Worm (Caenorhabditis elegans) whole organism, L1 larva: ENCODE data around the gene H41C03.2.

Experiments used
- C04F5.9 ChIP-seq: sonication (generic microtip); optimal IDR thresholded peaks from 2 replicates; lab custom pipeline; 2016; ENCODE audit warnings: missing genetic modification characterization, missing compliant biosample characterization
- C16A3.4 ChIP-seq: fragments of 150-350 bp; optimal IDR thresholded peaks from 2 replicates; lab custom pipeline; 2014; ENCODE audit warnings: missing biosample characterization, missing genetic modification characterization
- C34B4.2 ChIP-seq: sonication (generic microtip); optimal IDR thresholded peaks from 2 replicates; lab custom pipeline; 2017; ENCODE audit warnings: mild to moderate bottlenecking, missing genetic modification characterization, missing compliant biosample characterization
- aha-1 ChIP-seq: fragments of 150-350 bp; optimal IDR thresholded peaks from 2 replicates; lab custom pipeline; 2014; ENCODE audit warnings: missing biosample characterization, missing genetic modification characterization
- alr-1 ChIP-seq: fragments of 200-800 bp; sonication (Bioruptor generic); optimal IDR thresholded peaks from 2 replicates; lab custom pipeline; 2018; ENCODE audit warnings: borderline replicate concordance, mild to moderate bottlenecking, missing genetic modification characterization, missing compliant biosample characterization
- ama-1 ChIP-seq: fragments of 150-350 bp; optimal IDR thresholded peaks from 2 replicates; lab custom pipeline; 2014
- blmp-1 ChIP-seq: fragments of 150-350 bp; optimal IDR thresholded peaks from 2 replicates; lab custom pipeline; 2014; ENCODE audit warnings: missing biosample characterization, missing genetic modification characterization
- ceh-8 ChIP-seq: fragments of 200-800 bp; sonication (Bioruptor generic); optimal IDR thresholded peaks from 2 replicates; lab custom pipeline; 2018; ENCODE audit warnings: mild to moderate bottlenecking, missing genetic modification characterization, moderate library complexity, missing compliant biosample characterization
- ceh-90 ChIP-seq: sonication (generic microtip); optimal IDR thresholded peaks from 2 replicates; lab custom pipeline; 2016; ENCODE audit warnings: missing genetic modification characterization, missing compliant biosample characterization
- ces-1 ChIP-seq: fragments of 150-350 bp; optimal IDR thresholded peaks from 2 replicates; lab custom pipeline; 2014; ENCODE audit warnings: missing biosample characterization, missing genetic modification reagents, missing genetic modification characterization
- dsc-1 ChIP-seq: sonication (generic microtip); optimal IDR thresholded peaks from 2 replicates; lab custom pipeline; 2016; ENCODE audit warnings: mild to moderate bottlenecking, missing genetic modification characterization, missing compliant biosample characterization
- efl-1 ChIP-seq, 4 experiments: fragments of 150-350 bp; optimal IDR thresholded peaks in 3 of 4; peaks in 1 of 4; 1 replicate in 1 of 4; 2 replicates in 3 of 4; lab custom pipeline; 2014; ENCODE audit warnings: missing biosample characterization in 2 of 4, missing genetic modification characterization in 2 of 4, missing genetic modification reagents in 2 of 4
- egl-13 ChIP-seq: sonication (generic microtip); optimal IDR thresholded peaks from 2 replicates; lab custom pipeline; 2016; ENCODE audit warnings: missing genotype, missing genetic modification reagents, missing genetic modification characterization, missing compliant biosample characterization
- elt-2 ChIP-seq: sonication (generic microtip); optimal IDR thresholded peaks from 2 replicates; lab custom pipeline; 2016; ENCODE audit warnings: missing genetic modification characterization, mild to moderate bottlenecking, inconsistent platforms, missing compliant biosample characterization, missing genetic modification reagents
- elt-3 ChIP-seq, 6 experiments: fragments of 150-350 bp in 1 of 6; sonication (generic microtip); optimal IDR thresholded peaks; 2 replicates each; lab custom pipeline; 2017 to 2018; ENCODE audit warnings: missing biosample characterization in 6 of 6, missing genetic modification characterization in 6 of 6, inconsistent platforms in 1 of 6
- ets-5 ChIP-seq: fragments of 200-800 bp; sonication (Bioruptor generic); IDR thresholded peaks from 2 replicates; pipeline ENCODE4 v1.3.6; 2022; ENCODE audit warnings: missing genetic modification characterization, missing compliant biosample characterization
- fkh-10 ChIP-seq: sonication (generic microtip); optimal IDR thresholded peaks from 2 replicates; lab custom pipeline; 2017; ENCODE audit warnings: missing biosample characterization, missing genetic modification reagents, missing genetic modification characterization
- fkh-4 ChIP-seq: sonication (generic microtip); optimal IDR thresholded peaks from 2 replicates; lab custom pipeline; 2016; ENCODE audit warnings: missing compliant biosample characterization, missing genetic modification characterization, borderline replicate concordance
- fkh-8 ChIP-seq: sonication (generic microtip); optimal IDR thresholded peaks from 2 replicates; lab custom pipeline; 2016; ENCODE audit warnings: mild to moderate bottlenecking, missing genetic modification characterization, missing compliant biosample characterization
- fos-1 ChIP-seq: fragments of 150-350 bp; optimal IDR thresholded peaks from 2 replicates; lab custom pipeline; 2014; ENCODE audit warnings: missing biosample characterization, missing genetic modification characterization
- jun-1 ChIP-seq: fragments of 150-350 bp; optimal IDR thresholded peaks from 2 replicates; lab custom pipeline; 2014; ENCODE audit warnings: missing biosample characterization, missing genetic modification reagents, missing genetic modification characterization
- lin-14 ChIP-seq: fragments of 200-800 bp; sonication (Bioruptor generic); optimal IDR thresholded peaks from 2 replicates; lab custom pipeline; 2018; ENCODE audit warnings: mild to moderate bottlenecking, missing genetic modification characterization, moderate library complexity, missing compliant biosample characterization
- lin-35 ChIP-seq, 2 experiments: fragments of 150-350 bp; optimal IDR thresholded peaks; 2 replicates each; lab custom pipeline; 2014; ENCODE audit warnings: missing biosample characterization in 2 of 2, missing genetic modification characterization in 2 of 2, missing genetic modification reagents in 2 of 2
- mdl-1 ChIP-seq, 2 experiments: fragments of 150-350 bp; optimal IDR thresholded peaks; 2 replicates each; lab custom pipeline; 2014 to 2017; ENCODE audit warnings: missing biosample characterization in 2 of 2, missing genetic modification characterization in 2 of 2, inconsistent platforms in 1 of 2
- mep-1 ChIP-seq: fragments of 150-350 bp; optimal IDR thresholded peaks from 2 replicates; lab custom pipeline; 2014; ENCODE audit warnings: missing biosample characterization, missing genetic modification characterization
- nhr-11 ChIP-seq: fragments of 150-350 bp; optimal IDR thresholded peaks from 2 replicates; lab custom pipeline; 2014; ENCODE audit warnings: missing biosample characterization, missing genetic modification characterization
- nhr-12 ChIP-seq: sonication (generic microtip); optimal IDR thresholded peaks from 2 replicates; lab custom pipeline; 2017; ENCODE audit warnings: missing biosample characterization, missing genetic modification characterization
- nhr-71 ChIP-seq: sonication (generic microtip); optimal IDR thresholded peaks from 2 replicates; lab custom pipeline; 2016; ENCODE audit warnings: mild to moderate bottlenecking, missing genetic modification characterization, moderate library complexity, missing compliant biosample characterization
- nhr-76 ChIP-seq: sonication (generic microtip); optimal IDR thresholded peaks from 2 replicates; lab custom pipeline; 2017; ENCODE audit warnings: missing biosample characterization, missing genetic modification characterization
- nhr-77 ChIP-seq: fragments of 150-350 bp; optimal IDR thresholded peaks from 2 replicates; lab custom pipeline; 2014; ENCODE audit warnings: missing biosample characterization, missing genetic modification characterization
- pag-3 ChIP-seq: sonication (generic microtip); optimal IDR thresholded peaks from 2 replicates; lab custom pipeline; 2017; ENCODE audit warnings: missing genetic modification characterization, mild to moderate bottlenecking, missing compliant biosample characterization, antibody characterized with exemption, borderline replicate concordance; ENCODE audit not compliant: insufficient read depth
- rnt-1 ChIP-seq: sonication (generic microtip); optimal IDR thresholded peaks from 2 replicates; lab custom pipeline; 2016; ENCODE audit warnings: mild to moderate bottlenecking, missing genetic modification characterization, moderate library complexity, missing compliant biosample characterization
- snpc-4 ChIP-seq: fragments of 150-350 bp; optimal IDR thresholded peaks from 2 replicates; lab custom pipeline; 2014; ENCODE audit warnings: missing biosample characterization, missing genetic modification characterization
- snu-23 ChIP-seq: sonication (generic microtip); optimal IDR thresholded peaks from 2 replicates; lab custom pipeline; 2016; ENCODE audit warnings: missing genetic modification characterization, missing compliant biosample characterization
- sox-4 ChIP-seq: sonication (generic microtip); optimal IDR thresholded peaks from 2 replicates; lab custom pipeline; 2016; ENCODE audit warnings: missing genetic modification characterization, missing compliant biosample characterization
- swsn-7 ChIP-seq: sonication (generic microtip); optimal IDR thresholded peaks from 2 replicates; lab custom pipeline; 2016; ENCODE audit warnings: missing genetic modification characterization, missing compliant biosample characterization
- tbx-2 ChIP-seq: sonication (generic microtip); optimal IDR thresholded peaks from 2 replicates; lab custom pipeline; 2016; ENCODE audit warnings: missing genetic modification characterization, missing compliant biosample characterization
- unc-130 ChIP-seq: fragments of 150-350 bp; optimal IDR thresholded peaks from 2 replicates; lab custom pipeline; 2017; ENCODE audit warnings: missing biosample characterization, missing genetic modification characterization, inconsistent platforms
- unc-30 ChIP-seq: sonication (generic microtip); optimal IDR thresholded peaks from 2 replicates; lab custom pipeline; 2017; ENCODE audit warnings: missing biosample characterization, missing genetic modification characterization
- unc-62 ChIP-seq: fragments of 150-350 bp; optimal IDR thresholded peaks from 2 replicates; lab custom pipeline; 2014; ENCODE audit warnings: missing biosample characterization, missing genetic modification reagents, missing genetic modification characterization
- unc-86 ChIP-seq: sonication (generic microtip); optimal IDR thresholded peaks from 2 replicates; lab custom pipeline; 2016; ENCODE audit warnings: missing genetic modification characterization, missing compliant biosample characterization
- zag-1 ChIP-seq: fragments of 150-350 bp; optimal IDR thresholded peaks from 2 replicates; lab custom pipeline; 2014; ENCODE audit warnings: missing biosample characterization, missing genetic modification characterization

Gene H41C03.2

DNA sequence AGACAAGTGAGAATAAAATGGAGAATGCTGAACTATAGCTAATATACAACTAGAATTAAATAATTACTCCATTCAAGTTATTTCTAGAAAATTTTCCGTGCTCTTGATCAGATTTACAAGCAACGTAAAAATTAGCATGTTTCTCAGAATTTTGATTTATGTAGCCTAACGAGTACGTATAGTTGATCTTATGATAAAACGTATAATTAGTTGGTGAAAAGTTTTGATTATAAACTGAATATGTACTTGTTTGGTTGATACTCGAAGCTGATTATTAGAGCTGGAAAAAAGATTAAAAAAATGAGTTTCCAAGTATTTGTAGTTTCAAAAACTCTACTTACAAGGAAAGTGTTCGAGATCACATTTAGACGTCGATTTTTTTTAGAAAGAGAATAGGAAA lies 44.6 kb upstream of the H41C03.2 start (continued):
- no peak for TF ChIP-seq alr-1 (tag; lab: Kevin White, UChicago)
- peak; percentile 82 for TF ChIP-seq nhr-11 (tag; lab: Kevin White, UChicago)
- no peak for TF ChIP-seq nhr-12
- no peak for TF ChIP-seq elt-3 (tag; optimal IDR thresholded peaks at IDR 0.05; lab: Kevin White, UChicago)
- TF ChIP-seq C16A3.4, result no peak
- peak; percentile 64 for TF ChIP-seq nhr-71
- TF ChIP-seq ceh-8 (GFP tag; lab: Kevin White, UChicago), result peak; percentile 35
- no peak for TF ChIP-seq aha-1 (tag; lab: Kevin White, UChicago)
- TF ChIP-seq fos-1 (tag; lab: Kevin White, UChicago), result no peak
- no peak for TF ChIP-seq ces-1 (GFP tag; lab: Kevin White, UChicago)
- TF ChIP-seq swsn-7, result peak; percentile 9
- TF ChIP-seq C04F5.9, result no peak

DNA sequence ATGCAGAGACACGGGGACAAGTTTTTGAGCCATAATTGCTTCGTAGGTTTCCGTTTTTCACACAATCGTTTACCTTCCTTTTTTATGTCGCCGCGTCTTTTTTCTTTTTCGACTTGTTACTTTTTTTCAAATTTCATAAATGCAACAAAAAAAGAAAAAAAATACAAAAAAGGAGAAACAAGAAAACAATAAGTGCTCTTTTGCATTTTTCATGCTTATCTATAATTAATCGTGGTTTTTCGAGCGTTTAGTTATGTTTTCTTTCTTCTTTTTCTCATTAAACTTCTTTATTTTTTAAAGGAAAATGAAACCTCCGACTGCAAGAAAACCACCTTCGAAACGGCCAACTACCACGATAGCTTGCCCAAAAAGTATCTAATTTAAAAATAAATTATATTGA lies 44.0 kb upstream of the H41C03.2 start, which contains the start of gene F59G1.4:
F59G1.4 (plus strand) TSS at position 301 of the 400 bp plus-strand sequence.
- TF ChIP-seq lin-35 (GFP tag; optimal IDR thresholded peaks at IDR 0.05; lab: Kevin White, UChicago) (no peak), sox-4 (tag; lab: Kevin White, UChicago) (no peak), snpc-4 (tag; lab: Kevin White, UChicago) (no peak), snu-23 (GFP tag; lab: Kevin White, UChicago) (no peak), efl-1 (optimal IDR thresholded peaks at IDR 0.05; lab: Kevin White, UChicago) (no peak), efl-1 (GFP tag; optimal IDR thresholded peaks at IDR 0.05 in 1 of 2; lab: Kevin White, UChicago) (peak in 1 of 2 experiments; percentile 10), elt-2 (tag; lab: Kevin White, UChicago) (no peak), fkh-8 (tag; lab: Kevin White, UChicago) (peak; percentile 3), mep-1 (tag; lab: Kevin White, UChicago) (no peak), fkh-4 (tag; lab: Kevin White, UChicago) (no peak), nhr-77 (tag; lab: Kevin White, UChicago) (no peak), nhr-76 (tag; lab: Kevin White, UChicago) (no peak), unc-86 (no peak), unc-30 (tag; lab: Kevin White, UChicago) (no peak), mdl-1 (tag; optimal IDR thresholded peaks at IDR 0.05; lab: Kevin White, UChicago) (no peak)

DNA sequence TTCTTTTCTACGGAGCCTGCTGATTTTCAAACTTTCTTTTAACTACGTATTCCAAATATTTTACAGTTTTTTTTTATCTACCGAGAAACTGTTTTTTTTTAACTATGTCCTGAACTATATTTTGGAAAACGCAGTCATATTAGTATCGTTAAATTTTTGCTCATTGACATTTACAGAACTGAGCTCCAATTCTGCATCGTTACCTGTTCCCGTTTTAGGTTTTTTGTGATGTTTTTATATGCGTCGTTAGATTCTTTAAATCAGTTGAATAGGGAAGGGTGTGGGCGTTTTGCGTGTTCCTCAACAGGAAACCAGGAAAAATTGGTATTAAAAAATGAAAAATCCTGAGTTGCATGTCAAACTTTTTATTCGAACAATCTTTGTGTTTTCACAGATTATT lies 40.9 kb upstream of the H41C03.2 start:
- no peak for TF ChIP-seq nhr-76 (tag; lab: Kevin White, UChicago)
- no peak for TF ChIP-seq C16A3.4
- TF ChIP-seq unc-130 (tag; lab: Kevin White, UChicago), result no peak
- no peak for TF ChIP-seq rnt-1 (tag; lab: Kevin White, UChicago)
- no peak for TF ChIP-seq ets-5
- TF ChIP-seq jun-1 (tag; lab: Kevin White, UChicago), result peak; percentile 26
- no peak for TF ChIP-seq ceh-8 (GFP tag; lab: Kevin White, UChicago)

DNA sequence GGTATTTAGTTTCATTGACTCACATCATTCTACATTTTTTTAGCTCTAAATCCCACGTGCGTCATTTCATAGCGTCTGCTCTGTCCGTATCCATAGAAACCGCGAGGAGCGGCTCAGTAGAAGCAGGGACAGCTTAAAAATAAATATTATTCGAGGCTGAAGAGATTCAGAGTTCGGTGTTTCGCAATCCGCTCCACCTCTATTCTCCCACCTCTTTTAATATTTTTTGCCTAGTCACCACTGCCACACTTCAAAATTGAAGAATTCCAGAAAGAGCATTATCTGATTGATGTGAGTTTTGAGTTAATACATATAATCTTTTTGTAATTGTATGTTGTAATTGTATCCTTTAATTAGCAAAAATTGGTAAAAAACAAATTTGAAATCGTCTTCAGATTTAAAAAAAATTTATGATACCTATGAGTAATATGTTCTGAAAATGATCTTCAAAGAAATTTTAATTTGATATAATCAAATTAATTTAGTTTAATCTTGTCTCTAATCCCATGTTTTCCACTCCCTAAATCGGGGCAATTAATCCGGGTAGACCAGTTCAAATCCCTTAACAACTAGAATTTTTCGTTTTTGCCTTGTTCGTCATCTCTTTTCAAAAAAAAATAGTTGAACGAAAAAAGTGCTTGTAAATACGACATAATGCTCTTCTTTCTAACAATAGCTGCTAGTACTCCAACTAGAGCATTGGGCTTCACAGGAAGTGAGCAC lies 37.7 kb upstream of the H41C03.2 start:
- TF ChIP-seq egl-13 (tag; lab: Kevin White, UChicago) (no peak), fkh-8 (tag; lab: Kevin White, UChicago) (peak; percentile 87), ama-1 (lab: Kevin White, UChicago) (no peak), unc-62 (GFP tag; lab: Kevin White, UChicago) (no peak), C34B4.2 (tag; lab: Kevin White, UChicago) (no peak), ceh-90 (tag; lab: Kevin White, UChicago) (no peak), pag-3 (tag; lab: Kevin White, UChicago) (no peak), swsn-7 (no peak), ces-1 (GFP tag; lab: Kevin White, UChicago) (no peak), dsc-1 (tag; lab: Kevin White, UChicago) (peak; percentile 65), lin-14 (peak; percentile 25), blmp-1 (tag; lab: Kevin White, UChicago) (no peak), zag-1 (tag; lab: Kevin White, UChicago) (no peak), ets-5 (no peak), C16A3.4 (no peak), efl-1 (optimal IDR thresholded peaks at IDR 0.05; lab: Kevin White, UChicago) (no peak), efl-1 (GFP tag; optimal IDR thresholded peaks at IDR 0.05 in 1 of 2; lab: Kevin White, UChicago) (peak in 1 of 2 experiments; percentile 58), tbx-2 (tag; lab: Kevin White, UChicago) (no peak), snpc-4 (tag; lab: Kevin White, UChicago) (no peak), nhr-71 (peak; percentile 26), fkh-10 (GFP tag; lab: Kevin White, UChicago) (no peak), mep-1 (tag; lab: Kevin White, UChicago) (no peak)
